Worm (Caenorhabditis elegans) whole organism, young adult: ENCODE results near the gene M01H9.4.
A peak's percentile ranks its signal among the peaks of the same experiment; 100 is the strongest.

ENCODE experiments used
- Y53F4B.3 ChIP-seq: fragments of 200-800 bp; sonication (Bioruptor generic); IDR thresholded peaks from 2 replicates; pipeline ENCODE4 v1.3.6; 2022; ENCODE audit warnings: missing genetic modification reagents, missing genetic modification characterization, missing compliant biosample characterization
- Y53G8AR.9 ChIP-seq: fragments of 200-800 bp; sonication (Bioruptor generic); conservative IDR thresholded peaks from 2 replicates; pipeline ENCODE4 v1.3.6; 2022; ENCODE audit warnings: missing genetic modification reagents, missing genetic modification characterization, missing compliant biosample characterization
- ZK185.1 ChIP-seq: sonication (generic microtip); optimal IDR thresholded peaks from 2 replicates; lab custom pipeline; 2016; ENCODE audit warnings: mild to moderate bottlenecking, missing genetic modification characterization, missing compliant biosample characterization; ENCODE audit not compliant: poor library complexity, severe bottlenecking
- him-1 ChIP-seq: sonication (generic microtip); optimal IDR thresholded peaks from 2 replicates; lab custom pipeline; 2016; ENCODE audit warnings: missing genotype, missing genetic modification reagents, missing genetic modification characterization, missing compliant biosample characterization
- hmg-20 ChIP-seq: fragments of 200-800 bp; sonication (Bioruptor generic); IDR thresholded peaks from 2 replicates; pipeline ENCODE4 v1.3.6; 2022; ENCODE audit warnings: missing genetic modification reagents, missing genetic modification characterization, missing compliant biosample characterization
- lin-40 ChIP-seq: sonication (generic microtip); optimal IDR thresholded peaks from 2 replicates; lab custom pipeline; 2016; ENCODE audit warnings: missing genetic modification characterization, mild to moderate bottlenecking, missing compliant biosample characterization, missing genotype, missing genetic modification reagents
- nhr-179 ChIP-seq: sonication (generic microtip); optimal IDR thresholded peaks from 2 replicates; lab custom pipeline; 2016; ENCODE audit warnings: mild to moderate bottlenecking, missing genetic modification characterization, missing compliant biosample characterization
- nhr-90 ChIP-seq: sonication (generic microtip); optimal IDR thresholded peaks from 2 replicates; lab custom pipeline; 2016; ENCODE audit warnings: missing genotype, mild to moderate bottlenecking, missing genetic modification characterization, missing compliant biosample characterization
- repo-1 ChIP-seq: sonication (generic microtip); optimal IDR thresholded peaks from 2 replicates; lab custom pipeline; 2017; ENCODE audit warnings: mild to moderate bottlenecking, missing genetic modification characterization, missing compliant biosample characterization
- sea-2 ChIP-seq: fragments of 200-800 bp; sonication (Bioruptor generic); IDR thresholded peaks from 2 replicates; pipeline ENCODE4 v1.3.6; 2022; ENCODE audit warnings: missing genetic modification characterization, missing compliant biosample characterization
- tbp1 ChIP-seq: fragments of 200-800 bp; sonication (Bioruptor generic); optimal IDR thresholded peaks from 2 replicates; lab custom pipeline; 2018; ENCODE audit warnings: mild to moderate bottlenecking, missing genetic modification characterization, missing compliant biosample characterization
- ztf-18 ChIP-seq: sonication (generic microtip); optimal IDR thresholded peaks from 2 replicates; lab custom pipeline; 2016; ENCODE audit warnings: missing genotype, mild to moderate bottlenecking, missing genetic modification characterization, missing compliant biosample characterization
- ztf-26 ChIP-seq: sonication (generic microtip); optimal IDR thresholded peaks from 2 replicates; lab custom pipeline; 2017; ENCODE audit warnings: missing genetic modification characterization, missing compliant biosample characterization

- TF ChIP-seq ZK185.1 (tag; lab: Kevin White, UChicago) (no peak), hmg-20 (no peak), ztf-18 (tag; lab: Kevin White, UChicago) (no peak), nhr-179 (tag; lab: Kevin White, UChicago) (no peak), ztf-26 (no peak), nhr-90 (no peak), Y53F4B.3 (GFP tag; lab: Robert Waterston, UW) (no peak), him-1 (tag; lab: Kevin White, UChicago) (no peak), tbp1 (GFP tag; lab: Kevin White, UChicago) (peak; percentile 20), lin-40 (tag; lab: Kevin White, UChicago) (no peak), sea-2 (GFP tag; lab: Robert Waterston, UW) (no peak), repo-1 (tag; lab: Kevin White, UChicago) (no peak), Y53G8AR.9 (no peak)
Measured at ce11 chrIV:4470885-4471772, 11.6 kb downstream of the M01H9.4 start.
